Worm (Caenorhabditis elegans) whole organism, L4 larva: ENCODE results near the gene Y49F6B.13.

Source experiments
- D1046.2 ChIP-seq: fragments of 200-800 bp; sonication (Bioruptor generic); IDR thresholded peaks from 2 replicates; pipeline ENCODE4 v1.3.6; 2022; ENCODE audit warnings: missing genetic modification characterization, missing compliant biosample characterization
- F37D6.2 ChIP-seq: sonication (generic microtip); optimal IDR thresholded peaks from 2 replicates; lab custom pipeline; 2016; ENCODE audit warnings: mild to moderate bottlenecking, missing genetic modification characterization, missing compliant biosample characterization
- T26A8.4 ChIP-seq: fragments of 200-800 bp; sonication (Bioruptor generic); IDR thresholded peaks from 2 replicates; pipeline ENCODE4 v1.3.6; 2022; ENCODE audit warnings: missing genetic modification characterization, missing compliant biosample characterization
- aly-2 ChIP-seq: sonication (generic microtip); optimal IDR thresholded peaks from 2 replicates; lab custom pipeline; 2018; ENCODE audit warnings: missing biosample characterization, missing genetic modification characterization
- ama-1 ChIP-seq: fragments of 150-350 bp; optimal IDR thresholded peaks from 2 replicates; lab custom pipeline; 2014; ENCODE audit warnings: inconsistent platforms, mixed read lengths
- ces-1 ChIP-seq: fragments of 150-350 bp; sonication (generic microtip); optimal IDR thresholded peaks from 4 replicates; lab custom pipeline; 2014; ENCODE audit warnings: missing biosample characterization, missing genetic modification reagents, missing genetic modification characterization
- dve-1 ChIP-seq: sonication (generic microtip); optimal IDR thresholded peaks from 2 replicates; lab custom pipeline; 2017; ENCODE audit warnings: antibody characterized with exemption, mild to moderate bottlenecking, missing genetic modification characterization, missing compliant biosample characterization; ENCODE audit not compliant: insufficient read depth
- mdl-1 ChIP-seq, 2 experiments: fragments of 150-350 bp in 1 of 2; sonication (generic microtip) in 1 of 2; optimal IDR thresholded peaks; 2 replicates each; lab custom pipeline; 2014 to 2017; ENCODE audit warnings: missing biosample characterization in 2 of 2, missing genetic modification characterization in 2 of 2
- pha-4 ChIP-seq, 2 experiments: fragments of 150-350 bp in 1 of 2; fragments of 200-800 bp in 1 of 2; sonication (Bioruptor generic) in 1 of 2; IDR thresholded peaks in 1 of 2; optimal IDR thresholded peaks in 1 of 2; 2 replicates each; pipeline versions ENCODE4 v1.3.6 to Lab custom; 2014 to 2022; ENCODE audit warnings: missing genetic modification characterization in 2 of 2, missing genetic modification reagents in 2 of 2, missing biosample characterization in 1 of 2, missing compliant biosample characterization in 1 of 2
- sdz-12 ChIP-seq: fragments of 200-800 bp; sonication (Bioruptor generic); optimal IDR thresholded peaks from 2 replicates; lab custom pipeline; 2018; ENCODE audit warnings: mild to moderate bottlenecking, missing genetic modification characterization, missing compliant biosample characterization

DNA sequence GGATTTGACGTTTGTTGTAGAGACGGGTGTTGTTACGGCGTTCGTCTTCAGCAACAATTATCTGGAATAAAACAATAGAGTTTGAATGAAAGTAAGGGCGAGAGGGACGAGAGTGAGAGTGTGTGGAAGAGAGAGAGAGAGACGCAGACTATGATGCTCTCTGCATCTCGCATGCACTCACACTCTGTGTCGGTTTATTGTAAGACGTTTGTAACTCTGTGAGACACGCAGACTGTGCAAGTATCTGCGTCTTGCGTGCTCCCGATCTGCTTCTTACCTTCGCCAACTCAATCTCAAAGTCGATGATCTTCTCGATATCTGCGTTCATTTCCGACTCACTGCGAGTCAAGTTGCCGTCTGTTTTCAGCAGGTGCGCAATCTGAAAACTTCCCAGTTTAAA is 48.6 kb downstream of the Y49F6B.13 start:
- TF ChIP-seq sdz-12 (GFP tag; lab: Kevin White, UChicago) (no peak), aly-2 (tag; lab: Kevin White, UChicago) (no peak), F37D6.2 (tag; lab: Kevin White, UChicago) (no peak), D1046.2 (GFP tag; lab: Robert Waterston, UW) (no peak), mdl-1 (tag; optimal IDR thresholded peaks at IDR 0.05; lab: Kevin White, UChicago) (no peak), pha-4 (GFP tag; IDR thresholded peaks at IDR 0.05; lab: Robert Waterston, UW) (no peak), pha-4 (tag; optimal IDR thresholded peaks at IDR 0.05; lab: Kevin White, UChicago) (no peak), ama-1 (no peak), dve-1 (no peak), T26A8.4 (GFP tag; lab: Robert Waterston, UW) (no peak), ces-1 (GFP tag; lab: Kevin White, UChicago) (no peak)
